Fruit fly (Drosophila melanogaster) whole organism, embryonic: Measurements from ENCODE around the gene CG12012.
A peak's percentile ranks its signal among the peaks of the same experiment; 100 is the strongest.

Experiments
- Awh ChIP-seq: fragments of 200-800 bp; sonication (Bioruptor generic); IDR thresholded peaks from 2 replicates; pipeline ENCODE4, ENCODE4 v1.3.6; 2022; ENCODE audit warnings: missing biosample characterization, missing genetic modification characterization
- CG10209 ChIP-seq: fragments of 200-800 bp; sonication (Bioruptor generic); optimal IDR thresholded peaks from 3 replicates; lab custom pipeline; 2017; ENCODE audit warnings: missing biosample characterization, mild to moderate bottlenecking, missing genetic modification characterization, missing genetic modification reagents
- CG10321 ChIP-seq: fragments of 200-800 bp; sonication (Bioruptor generic); IDR thresholded peaks from 2 replicates; pipeline ENCODE4 v1.3.6; 2022; ENCODE audit warnings: missing biosample characterization, missing genetic modification characterization
- CG11085 ChIP-seq: fragments of 200-800 bp; sonication (Bioruptor generic); IDR thresholded peaks from 2 replicates; pipeline ENCODE4 v1.3.6; 2022; ENCODE audit warnings: missing biosample characterization, missing genetic modification characterization
- CG11695 ChIP-seq: fragments of 200-800 bp; sonication (Bioruptor generic); IDR thresholded peaks from 3 replicates; pipeline ENCODE4 v1.3.6; 2022; ENCODE audit warnings: missing biosample characterization, missing genetic modification characterization
- CG12219 ChIP-seq: fragments of 200-800 bp; sonication (Bioruptor generic); optimal IDR thresholded peaks from 3 replicates; lab custom pipeline; 2018; ENCODE audit warnings: missing biosample characterization, mild to moderate bottlenecking, missing genetic modification characterization
- CG15514 ChIP-seq: fragments of 200-800 bp; sonication (Bioruptor generic); optimal IDR thresholded peaks from 3 replicates; lab custom pipeline; 2017; ENCODE audit warnings: missing biosample characterization, missing genetic modification characterization, mild to moderate bottlenecking, moderate library complexity, missing genetic modification reagents
- CG1602 ChIP-seq: fragments of 200-800 bp; sonication (Bioruptor generic); optimal IDR thresholded peaks from 3 replicates; lab custom pipeline; 2016; ENCODE audit warnings: missing biosample characterization, missing genetic modification characterization
- CG16779 ChIP-seq: fragments of 200-800 bp; sonication (Bioruptor generic); IDR thresholded peaks from 2 replicates; pipeline ENCODE4 v1.3.6; 2022; ENCODE audit warnings: missing biosample characterization, missing genetic modification characterization
- CG17359 ChIP-seq: fragments of 200-800 bp; sonication (Bioruptor generic); optimal IDR thresholded peaks from 3 replicates; lab custom pipeline; 2018; ENCODE audit warnings: missing biosample characterization, mild to moderate bottlenecking, missing genetic modification characterization, moderate library complexity
- CG18599 ChIP-seq: fragments of 200-800 bp; sonication (Bioruptor generic); optimal IDR thresholded peaks from 3 replicates; lab custom pipeline; 2017; ENCODE audit warnings: missing biosample characterization, missing genetic modification characterization, mild to moderate bottlenecking, moderate library complexity, missing genetic modification reagents
- CG2199 ChIP-seq: fragments of 200-800 bp; sonication (Bioruptor generic); IDR thresholded peaks from 3 replicates; pipeline ENCODE4 v1.3.6; 2022; ENCODE audit warnings: missing biosample characterization, missing genetic modification characterization
- CG30431 ChIP-seq: fragments of 200-800 bp; sonication (Bioruptor generic); optimal IDR thresholded peaks from 2 replicates; lab custom pipeline; 2017; ENCODE audit warnings: missing biosample characterization, missing genetic modification characterization
- CG3065 ChIP-seq: fragments of 200-800 bp; sonication (Bioruptor generic); optimal IDR thresholded peaks from 2 replicates; lab custom pipeline; 2016; ENCODE audit warnings: missing biosample characterization, missing genetic modification characterization
- CG33213 ChIP-seq: fragments of 200-800 bp; sonication (Bioruptor generic); optimal IDR thresholded peaks from 3 replicates; lab custom pipeline; 2016; ENCODE audit warnings: missing biosample characterization, missing genetic modification characterization
- CG4424 ChIP-seq: fragments of 200-800 bp; sonication (Bioruptor generic); optimal IDR thresholded peaks from 3 replicates; lab custom pipeline; 2016; ENCODE audit warnings: missing biosample characterization, missing genetic modification characterization
- CG6254 ChIP-seq: fragments of 200-800 bp; sonication (Bioruptor generic); optimal IDR thresholded peaks from 3 replicates; lab custom pipeline; 2017; ENCODE audit warnings: mild to moderate bottlenecking, missing biosample characterization, missing genetic modification reagents, missing genetic modification characterization
- CG6854 ChIP-seq: fragments of 200-800 bp; sonication (Bioruptor generic); optimal IDR thresholded peaks from 3 replicates; lab custom pipeline; 2017; ENCODE audit warnings: missing biosample characterization, mild to moderate bottlenecking, missing genetic modification characterization
- CG7271 ChIP-seq: fragments of 200-800 bp; sonication (Bioruptor generic); optimal IDR thresholded peaks from 2 replicates; lab custom pipeline; 2018; ENCODE audit warnings: missing biosample characterization, mild to moderate bottlenecking, missing genetic modification characterization, moderate library complexity
- CG7745 ChIP-seq: fragments of 200-800 bp; sonication (Bioruptor generic); optimal IDR thresholded peaks from 2 replicates; lab custom pipeline; 2018; ENCODE audit warnings: missing biosample characterization, mild to moderate bottlenecking, missing genetic modification characterization, moderate library complexity
- CG9727 ChIP-seq: fragments of 200-800 bp; sonication (Bioruptor generic); optimal IDR thresholded peaks from 3 replicates; lab custom pipeline; 2017; ENCODE audit warnings: missing biosample characterization, mild to moderate bottlenecking, missing genetic modification characterization
- CG9876 ChIP-seq: fragments of 200-800 bp; sonication (Bioruptor generic); optimal IDR thresholded peaks from 2 replicates; lab custom pipeline; 2016; ENCODE audit warnings: missing biosample characterization, missing genetic modification characterization
- CkIIα-i1 ChIP-seq: fragments of 200-800 bp; sonication (Bioruptor generic); IDR thresholded peaks from 2 replicates; pipeline ENCODE4 v1.3.6; 2022; ENCODE audit warnings: missing biosample characterization, missing genetic modification characterization
- Dad ChIP-seq: fragments of 200-800 bp; sonication (Bioruptor generic); optimal IDR thresholded peaks from 3 replicates; lab custom pipeline; 2016; ENCODE audit warnings: missing biosample characterization, missing genetic modification characterization
- ERR ChIP-seq: fragments of 200-800 bp; sonication (Bioruptor generic); optimal IDR thresholded peaks from 2 replicates; lab custom pipeline; 2016; ENCODE audit warnings: missing biosample characterization, missing genetic modification characterization
- Ets97D ChIP-seq: fragments of 200-800 bp; sonication (Bioruptor generic); optimal IDR thresholded peaks from 3 replicates; lab custom pipeline; 2016; ENCODE audit warnings: missing biosample characterization, missing genetic modification characterization
- HLH54F ChIP-seq: fragments of 200-800 bp; sonication (Bioruptor generic); optimal IDR thresholded peaks from 3 replicates; lab custom pipeline; 2016; ENCODE audit warnings: missing biosample characterization, missing genetic modification characterization
- Myb ChIP-seq: fragments of 200-800 bp; sonication (Bioruptor generic); optimal IDR thresholded peaks from 2 replicates; lab custom pipeline; 2016; ENCODE audit warnings: missing biosample characterization, missing genetic modification characterization
- Nf-YB ChIP-seq: fragments of 200-800 bp; sonication (Bioruptor generic); optimal IDR thresholded peaks from 3 replicates; lab custom pipeline; 2019; ENCODE audit warnings: missing biosample characterization, mild to moderate bottlenecking, missing genetic modification characterization, moderate library complexity
- Poxn ChIP-seq: fragments of 200-800 bp; sonication (Bioruptor generic); IDR thresholded peaks from 2 replicates; pipeline ENCODE4 v1.3.6; 2022; ENCODE audit warnings: missing biosample characterization, missing genetic modification characterization
- Ptx1 ChIP-seq: fragments of 200-800 bp; sonication (Bioruptor generic); IDR thresholded peaks from 2 replicates; pipeline ENCODE4 v1.3.6; 2022; ENCODE audit warnings: missing biosample characterization, missing genetic modification characterization
- Rx ChIP-seq: fragments of 200-800 bp; sonication (Bioruptor generic); IDR thresholded peaks from 2 replicates; pipeline ENCODE4 v1.3.6; 2022; ENCODE audit warnings: missing biosample characterization, missing genetic modification characterization
- Vsx1 ChIP-seq: fragments of 200-800 bp; sonication (Bioruptor generic); optimal IDR thresholded peaks from 2 replicates; lab custom pipeline; 2017; ENCODE audit warnings: missing biosample characterization, mild to moderate bottlenecking, missing genetic modification characterization, missing genetic modification reagents
- YL-1 ChIP-seq: fragments of 200-800 bp; sonication (Bioruptor generic); optimal IDR thresholded peaks from 3 replicates; lab custom pipeline; 2017; ENCODE audit warnings: missing biosample characterization, mild to moderate bottlenecking, missing genetic modification characterization
- amos ChIP-seq: fragments of 200-800 bp; sonication (Bioruptor generic); IDR thresholded peaks from 2 replicates; pipeline ENCODE4 v1.3.6; 2022; ENCODE audit warnings: missing biosample characterization, missing genetic modification characterization; ENCODE audit not compliant: partially characterized antibody
- ato ChIP-seq: fragments of 200-800 bp; sonication (Bioruptor generic); IDR thresholded peaks from 2 replicates; pipeline ENCODE4 v1.3.6; 2022; ENCODE audit warnings: missing biosample characterization, missing genetic modification characterization; ENCODE audit not compliant: partially characterized antibody
- bowl ChIP-seq: fragments of 200-800 bp; sonication (Bioruptor generic); IDR thresholded peaks from 2 replicates; pipeline ENCODE4 v1.3.6; 2022; ENCODE audit warnings: missing biosample characterization, missing genetic modification characterization
- cas ChIP-seq: fragments of 200-800 bp; sonication (Bioruptor generic); IDR thresholded peaks from 2 replicates; pipeline ENCODE4 v1.3.6; 2022; ENCODE audit warnings: missing biosample characterization, missing genetic modification characterization
- danr ChIP-seq: fragments of 200-800 bp; sonication (Bioruptor generic); IDR thresholded peaks from 2 replicates; pipeline ENCODE4 v1.3.6; 2022; ENCODE audit warnings: missing biosample characterization, missing genetic modification characterization
- dm ChIP-seq: fragments of 200-800 bp; sonication (Bioruptor generic); optimal IDR thresholded peaks from 3 replicates; lab custom pipeline; 2016; ENCODE audit warnings: missing biosample characterization, missing genetic modification characterization
- dysf ChIP-seq: fragments of 200-800 bp; sonication (Bioruptor generic); IDR thresholded peaks from 3 replicates; pipeline ENCODE4 v1.3.6; 2022; ENCODE audit warnings: missing biosample characterization, missing genetic modification characterization
- esg ChIP-seq: fragments of 200-800 bp; sonication (Bioruptor generic); conservative IDR thresholded peaks from 2 replicates; pipeline ENCODE4 v1.3.6; 2022; ENCODE audit warnings: missing biosample characterization, missing genetic modification characterization
- exex ChIP-seq: fragments of 200-800 bp; sonication (Bioruptor generic); optimal IDR thresholded peaks from 4 replicates; lab custom pipeline; 2018; ENCODE audit warnings: missing biosample characterization, mild to moderate bottlenecking, missing genetic modification characterization, moderate library complexity
- fru ChIP-seq: fragments of >200 bp; optimal IDR thresholded peaks from 2 replicates; lab custom pipeline; 2017
- gt ChIP-seq: fragments of 200-800 bp; sonication (Bioruptor generic); IDR thresholded peaks from 2 replicates; pipeline ENCODE4 v1.3.6; 2022; ENCODE audit warnings: missing biosample characterization, missing genetic modification characterization
- lbe ChIP-seq: fragments of 200-800 bp; sonication (Bioruptor generic); optimal IDR thresholded peaks from 2 replicates; lab custom pipeline; 2016; ENCODE audit warnings: missing biosample characterization, mild to moderate bottlenecking, missing genetic modification characterization
- maf-S ChIP-seq: fragments of 200-800 bp; sonication (Bioruptor generic); optimal IDR thresholded peaks from 2 replicates; lab custom pipeline; 2016; ENCODE audit warnings: missing biosample characterization, missing genetic modification characterization
- oc ChIP-seq: fragments of 200-800 bp; sonication (Bioruptor generic); optimal IDR thresholded peaks from 2 replicates; lab custom pipeline; 2018; ENCODE audit warnings: missing biosample characterization, mild to moderate bottlenecking, missing genetic modification characterization, moderate library complexity
- ranshi ChIP-seq: fragments of 200-800 bp; sonication (Bioruptor generic); IDR thresholded peaks from 2 replicates; pipeline ENCODE4 v1.3.6; 2022; ENCODE audit warnings: missing biosample characterization, missing genetic modification characterization
- slp2 ChIP-seq: fragments of 200-800 bp; sonication (Bioruptor generic); optimal IDR thresholded peaks from 2 replicates; lab custom pipeline; 2016; ENCODE audit warnings: missing biosample characterization, missing genetic modification characterization
- ttk ChIP-seq: fragments of 200-800 bp; sonication (Bioruptor generic); IDR thresholded peaks from 2 replicates; pipeline ENCODE4 v2.1.2; 2022; ENCODE audit warnings: missing biosample characterization, missing genetic modification characterization
- zen ChIP-seq: fragments of 200-800 bp; sonication (Bioruptor generic); optimal IDR thresholded peaks from 3 replicates; lab custom pipeline; 2018; ENCODE audit warnings: missing biosample characterization, mild to moderate bottlenecking, missing genetic modification characterization, moderate library complexity

Gene CG12012

dm6 chr3L:3377965-3378292 lies 1.4 kb downstream of the CG12012 start, which contains the start of gene Ids (continued):
- TF ChIP-seq CG12219 = peak; percentile 52
- TF ChIP-seq CG4424 (GFP tag; lab: Kevin White, UChicago) = peak; percentile 67
- peak; percentile 84 for TF ChIP-seq Ptx1 (GFP tag; lab: Robert Waterston, UW)
- no peak for TF ChIP-seq CkIIα-i1 (GFP tag; lab: Robert Waterston, UW)
- TF ChIP-seq amos (GFP tag; lab: Robert Waterston, UW) = no peak
- TF ChIP-seq CG1602 (GFP tag; lab: Kevin White, UChicago) = peak; percentile 47
- TF ChIP-seq bowl (GFP tag; lab: Robert Waterston, UW) = no peak
- TF ChIP-seq danr (GFP tag; lab: Robert Waterston, UW) = peak; percentile 57
- TF ChIP-seq CG33213 (GFP tag; lab: Kevin White, UChicago) = peak; percentile 10
- TF ChIP-seq CG3065 (GFP tag; lab: Kevin White, UChicago) = no peak
- TF ChIP-seq slp2 = peak; percentile 23
- no peak for TF ChIP-seq Myb (GFP tag; lab: Kevin White, UChicago)
- peak; percentile 34 for TF ChIP-seq CG6854 (GFP tag; lab: Kevin White, UChicago)
- TF ChIP-seq Vsx1 = no peak
- no peak for TF ChIP-seq CG7745 (tag; lab: Kevin White, UChicago)
- no peak for TF ChIP-seq CG16779 (GFP tag; lab: Robert Waterston, UW)
- no peak for TF ChIP-seq CG7271 (tag; lab: Kevin White, UChicago)
- TF ChIP-seq CG10209 (GFP tag; lab: Kevin White, UChicago) = peak; percentile 61
- TF ChIP-seq fru = no peak
- peak; percentile 66 for TF ChIP-seq Awh
- peak; percentile 44 for TF ChIP-seq CG30431
- peak; percentile 69 for TF ChIP-seq CG9727 (GFP tag; lab: Kevin White, UChicago)
- peak; percentile 61 for TF ChIP-seq CG15514 (GFP tag; lab: Kevin White, UChicago)
- 0 out of 3 replicates have a peak, but pooled peaks have one; percentile 41 for TF ChIP-seq CG2199 (GFP tag; lab: Robert Waterston, UW)
- TF ChIP-seq CG10321 = no peak; the same call in 1 of the 2 replicates
- peak; percentile 76 for TF ChIP-seq ranshi (GFP tag; lab: Robert Waterston, UW)
- TF ChIP-seq Rx (GFP tag; lab: Robert Waterston, UW) = peak; percentile 50; the same call in 1 of the 2 replicates
- TF ChIP-seq oc (tag; lab: Kevin White, UChicago) = peak; percentile 76
- TF ChIP-seq ttk = peak; percentile 80
- TF ChIP-seq zen (tag; lab: Kevin White, UChicago) = peak; percentile 55
- peak; percentile 63 for TF ChIP-seq CG6254 (GFP tag; lab: Kevin White, UChicago)
- no peak for TF ChIP-seq ERR (GFP tag; lab: Kevin White, UChicago)
- TF ChIP-seq cas (GFP tag; lab: Robert Waterston, UW) = peak; percentile 58; the same call in 1 of the 2 replicates
- no peak for TF ChIP-seq Poxn (GFP tag; lab: Robert Waterston, UW)
- peak; percentile 37 for TF ChIP-seq HLH54F (GFP tag; lab: Kevin White, UChicago)
- TF ChIP-seq exex = no peak
- TF ChIP-seq CG9876 = no peak
- TF ChIP-seq esg (GFP tag; lab: Robert Waterston, UW) = peak; percentile 73
- no peak for TF ChIP-seq dm (GFP tag; lab: Kevin White, UChicago)
- TF ChIP-seq gt (GFP tag; lab: Robert Waterston, UW) = no peak
- TF ChIP-seq dysf (GFP tag; lab: Robert Waterston, UW) = peak; percentile 84
- TF ChIP-seq CG18599 = peak; percentile 83
- TF ChIP-seq YL-1 (GFP tag; lab: Kevin White, UChicago) = peak; percentile 10
- no peak for TF ChIP-seq maf-S
- peak; percentile 25 for TF ChIP-seq Nf-YB (GFP tag; lab: Kevin White, UChicago)
- no peak for TF ChIP-seq CG11085 (GFP tag; lab: Robert Waterston, UW)
- TF ChIP-seq CG11695 = peak; percentile 77; the same call in 2 of the 3 replicates
- peak; percentile 35 for TF ChIP-seq Dad (GFP tag; lab: Kevin White, UChicago)
- TF ChIP-seq lbe (GFP tag; lab: Kevin White, UChicago) = peak; percentile 27
- peak; percentile 79 for TF ChIP-seq CG17359
- TF ChIP-seq ato (GFP tag; lab: Robert Waterston, UW) = no peak
- peak; percentile 13 for TF ChIP-seq Ets97D
